Worm (Caenorhabditis elegans) whole organism, mixed stage, embryonic: ENCODE results near the gene srx-115.

Source experiments
- M03D4.4 ChIP-seq: sonication (generic microtip); optimal IDR thresholded peaks from 2 replicates; lab custom pipeline; 2017; ENCODE audit warnings: mild to moderate bottlenecking, missing genetic modification characterization, missing compliant biosample characterization
- bed-3 ChIP-seq: fragments of 200-800 bp; sonication (Bioruptor generic); optimal IDR thresholded peaks from 3 replicates; lab custom pipeline; 2018; ENCODE audit warnings: mild to moderate bottlenecking, missing genetic modification characterization, moderate library complexity, missing compliant biosample characterization
- blmp-1 ChIP-seq: fragments of 150-350 bp; optimal IDR thresholded peaks from 2 replicates; lab custom pipeline; 2014; ENCODE audit warnings: missing biosample characterization, missing genetic modification characterization
- lsy-2 ChIP-seq: fragments of 150-350 bp; optimal IDR thresholded peaks from 2 replicates; lab custom pipeline; 2014; ENCODE audit warnings: missing biosample characterization, missing genetic modification characterization
- nhr-237 ChIP-seq: fragments of 150-350 bp; optimal IDR thresholded peaks from 2 replicates; lab custom pipeline; 2014; ENCODE audit warnings: missing biosample characterization, missing genetic modification characterization
- nhr-76 ChIP-seq: sonication (generic microtip); optimal IDR thresholded peaks from 2 replicates; lab custom pipeline; 2017; ENCODE audit warnings: missing biosample characterization, missing genetic modification characterization
- snpc-4 ChIP-seq: fragments of 150-350 bp; optimal IDR thresholded peaks from 2 replicates; lab custom pipeline; 2014; ENCODE audit warnings: missing biosample characterization, missing genetic modification characterization
- tbx-8 ChIP-seq: fragments of 200-800 bp; sonication (Bioruptor generic); optimal IDR thresholded peaks from 2 replicates; lab custom pipeline; 2018; ENCODE audit warnings: mild to moderate bottlenecking, missing genetic modification characterization, moderate library complexity, missing compliant biosample characterization
- unc-39 ChIP-seq: fragments of 150-350 bp; optimal IDR thresholded peaks from 2 replicates; lab custom pipeline; 2014; ENCODE audit warnings: missing biosample characterization, missing genetic modification characterization
- unc-62 ChIP-seq: fragments of 150-350 bp; optimal IDR thresholded peaks from 2 replicates; lab custom pipeline; 2014; ENCODE audit warnings: missing biosample characterization, missing genetic modification reagents, missing genetic modification characterization
- ztf-11 ChIP-seq: fragments of 150-350 bp; optimal IDR thresholded peaks from 2 replicates; lab custom pipeline; 2014; ENCODE audit warnings: missing biosample characterization, missing genetic modification characterization

- TF ChIP-seq nhr-76 (tag; lab: Kevin White, UChicago) (no peak), tbx-8 (GFP tag; lab: Kevin White, UChicago) (no peak), M03D4.4 (tag; lab: Kevin White, UChicago) (no peak), ztf-11 (no peak), nhr-237 (no peak), lsy-2 (tag; lab: Kevin White, UChicago) (no peak), unc-62 (GFP tag; lab: Kevin White, UChicago) (no peak), blmp-1 (tag; lab: Kevin White, UChicago) (no peak), unc-39 (tag; lab: Kevin White, UChicago) (no peak), snpc-4 (no peak), bed-3 (GFP tag; lab: Kevin White, UChicago) (no peak)
Observed at ce11 chrV:8762861-8763260, 8.8 kb upstream of the srx-115 start, which contains the start of gene B0507.8.
